Worm (Caenorhabditis elegans) whole organism, young adult: ENCODE data around the gene ung-1.

Experiments
- F22D6.2 ChIP-seq: sonication (generic microtip); optimal IDR thresholded peaks from 2 replicates; lab custom pipeline; 2016; ENCODE audit warnings: mild to moderate bottlenecking, missing genetic modification characterization, missing compliant biosample characterization
- attf-6 ChIP-seq: fragments of 200-800 bp; sonication (Bioruptor generic); IDR thresholded peaks from 2 replicates; pipeline ENCODE4 v1.3.6; 2022; ENCODE audit warnings: missing genetic modification reagents, missing genetic modification characterization, missing compliant biosample characterization
- bed-2 ChIP-seq: fragments of 200-800 bp; sonication (Bioruptor generic); IDR thresholded peaks from 2 replicates; pipeline ENCODE4 v1.3.6; 2022; ENCODE audit warnings: missing genetic modification reagents, missing genetic modification characterization, missing compliant biosample characterization
- dox-1 ChIP-seq: fragments of 200-800 bp; sonication (Bioruptor generic); IDR thresholded peaks from 2 replicates; pipeline ENCODE4 v1.3.6; 2022; ENCODE audit warnings: missing genetic modification reagents, missing genetic modification characterization, missing compliant biosample characterization
- him-1 ChIP-seq: sonication (generic microtip); optimal IDR thresholded peaks from 2 replicates; lab custom pipeline; 2016; ENCODE audit warnings: missing genotype, missing genetic modification reagents, missing genetic modification characterization, missing compliant biosample characterization
- lag-1 ChIP-seq: fragments of 200-800 bp; sonication (Bioruptor generic); IDR thresholded peaks from 2 replicates; pipeline ENCODE4 v1.3.6; 2022; ENCODE audit warnings: missing genetic modification reagents, missing genetic modification characterization, missing compliant biosample characterization
- lin-26 ChIP-seq: fragments of 200-800 bp; sonication (Bioruptor generic); IDR thresholded peaks from 2 replicates; pipeline ENCODE4 v1.3.6; 2022; ENCODE audit warnings: missing genetic modification reagents, missing genetic modification characterization, missing compliant biosample characterization
- lir-1 ChIP-seq: fragments of 200-800 bp; sonication (Bioruptor generic); conservative IDR thresholded peaks from 2 replicates; pipeline ENCODE4 v1.3.6; 2022; ENCODE audit warnings: missing genetic modification reagents, missing genetic modification characterization, missing compliant biosample characterization
- madf-8 ChIP-seq: fragments of 200-800 bp; sonication (Bioruptor generic); conservative IDR thresholded peaks from 2 replicates; pipeline ENCODE4 v1.3.6; 2022; ENCODE audit warnings: missing genetic modification reagents, missing genetic modification characterization, missing compliant biosample characterization
- mel-28 ChIP-seq: sonication (generic microtip); optimal IDR thresholded peaks from 2 replicates; lab custom pipeline; 2016; ENCODE audit warnings: borderline replicate concordance, mild to moderate bottlenecking, missing genetic modification characterization, missing compliant biosample characterization
- mes-4 ChIP-seq: sonication (generic microtip); optimal IDR thresholded peaks from 2 replicates; lab custom pipeline; 2016; ENCODE audit warnings: missing genotype, missing genetic modification characterization, missing compliant biosample characterization
- unc-62 ChIP-seq: fragments of 150-350 bp; optimal IDR thresholded peaks from 2 replicates; lab custom pipeline; 2014; ENCODE audit warnings: missing biosample characterization, missing genetic modification reagents, missing genetic modification characterization
- zim-3 ChIP-seq: sonication (generic microtip); optimal IDR thresholded peaks from 2 replicates; lab custom pipeline; 2017; ENCODE audit warnings: mild to moderate bottlenecking, missing genetic modification characterization, moderate library complexity, missing compliant biosample characterization

- TF ChIP-seq attf-6, result peak; percentile 66
- TF ChIP-seq mes-4 (tag; lab: Kevin White, UChicago), result no peak
- no peak for TF ChIP-seq lag-1
- peak; percentile 49 for TF ChIP-seq dox-1 (GFP tag; lab: Robert Waterston, UW)
- TF ChIP-seq unc-62 (GFP tag; lab: Kevin White, UChicago), result no peak
- no peak for TF ChIP-seq mel-28 (tag; lab: Kevin White, UChicago)
- TF ChIP-seq F22D6.2, result no peak
- TF ChIP-seq lir-1 (GFP tag; lab: Robert Waterston, UW), result no peak
- TF ChIP-seq bed-2 (GFP tag; lab: Robert Waterston, UW), result no peak
- no peak for TF ChIP-seq him-1
- TF ChIP-seq zim-3, result peak; percentile 86
- TF ChIP-seq lin-26 (GFP tag; lab: Robert Waterston, UW), result peak; percentile 55; the same call in 1 of the 2 replicates
- no peak for TF ChIP-seq madf-8 (GFP tag; lab: Robert Waterston, UW)
These were observed 52.2 kb downstream of the ung-1 start, which contains the start of gene Y56A3A.22 for ce11 chrIII:11921658-11922098.
